Fruit fly (Drosophila melanogaster): ENCODE measurements around the gene CG42237.
A peak's percentile ranks its signal among the peaks of the same experiment; 100 is the strongest.

CG42237 gene

dm6 chrX:13136939-13137697 is 22.2 kb downstream of the CG42237 start:
- TF ChIP-seq CG17806 (tag; optimal IDR thresholded peaks at IDR 0.05) (peak; percentile 15), CG32121 (GFP tag; IDR thresholded peaks at IDR 0.05) (no peak), CG13204 (GFP tag; optimal IDR thresholded peaks at IDR 0.05) (peak; percentile 49), Pif1A (GFP tag; optimal IDR thresholded peaks at IDR 0.05) (peak; percentile 80), Pif1B (GFP tag; optimal IDR thresholded peaks at IDR 0.05) (peak; percentile 83), D1 (tag; optimal IDR thresholded peaks at IDR 0.05) (no peak), Snoo (tag; optimal IDR thresholded peaks at IDR 0.05) (peak; percentile 69), CG12605 (GFP tag; IDR thresholded peaks at IDR 0.05) (no peak), CG15710 (tag; optimal IDR thresholded peaks at IDR 0.05) (peak; percentile 48), fd96Ca (GFP tag; IDR thresholded peaks at IDR 0.05) (peak; percentile 31; the same call in 1 of the 3 replicates), gl (tag; optimal IDR thresholded peaks at IDR 0.05) (peak; percentile 45), CG34367 (tag; optimal IDR thresholded peaks at IDR 0.05) (no peak), CG8301 (tag; optimal IDR thresholded peaks at IDR 0.05) (no peak), CG10348 (GFP tag; IDR thresholded peaks at IDR 0.05) (no peak), EcR (GFP tag; optimal IDR thresholded peaks at IDR 0.05) (peak; percentile 26), CG4496 (GFP tag; IDR thresholded peaks at IDR 0.05) (peak; percentile 68), CG9948 (tag; optimal IDR thresholded peaks at IDR 0.05) (peak; percentile 18), rn (GFP tag; IDR thresholded peaks at IDR 0.05) (0 out of 2 replicates have a peak, but pooled peaks have one; percentile 28), CG14655 (GFP tag; optimal IDR thresholded peaks at IDR 0.05) (peak; percentile 44), CG8159 (tag; optimal IDR thresholded peaks at IDR 0.05) (peak; percentile 55), Ets98B (GFP tag; IDR thresholded peaks at IDR 0.05) (peak; percentile 25; the same call in 1 of the 2 replicates)

- TF ChIP-seq CG4496 (GFP tag; IDR thresholded peaks at IDR 0.05) = peak; percentile 45; the same call in 1 of the 3 replicates
- no peak for TF ChIP-seq CG13204 (GFP tag; optimal IDR thresholded peaks at IDR 0.05)
- peak; percentile 52 for TF ChIP-seq CG14655 (GFP tag; optimal IDR thresholded peaks at IDR 0.05)
- TF ChIP-seq Ets98B (GFP tag; IDR thresholded peaks at IDR 0.05) = peak; percentile 39; the same call in 1 of the 2 replicates
- peak; percentile 47 for TF ChIP-seq CG8301 (tag; optimal IDR thresholded peaks at IDR 0.05)
- no peak for TF ChIP-seq EcR (GFP tag; optimal IDR thresholded peaks at IDR 0.05)
- no peak for TF ChIP-seq Snoo (tag; optimal IDR thresholded peaks at IDR 0.05)
Measured at dm6 chrX:13138887-13139286, 24.0 kb downstream of the CG42237 start, which contains the start of gene CG32645. Gene CG32645, plus strand, starts transcription at chrX:13139199.

dm6 chrX:13143100-13143499 is 28.2 kb downstream of the CG42237 start:
- TF ChIP-seq D1 (tag; optimal IDR thresholded peaks at IDR 0.05) (peak; percentile 62), CG17806 (tag; optimal IDR thresholded peaks at IDR 0.05) (peak; percentile 80), CG4496 (GFP tag; IDR thresholded peaks at IDR 0.05) (peak; percentile 90), CG15710 (tag; optimal IDR thresholded peaks at IDR 0.05) (peak; percentile 74), CG8159 (tag; optimal IDR thresholded peaks at IDR 0.05) (peak; percentile 76), CG32121 (GFP tag; IDR thresholded peaks at IDR 0.05) (peak; percentile 88), CG14655 (GFP tag; optimal IDR thresholded peaks at IDR 0.05) (peak; percentile 80), Snoo (tag; optimal IDR thresholded peaks at IDR 0.05) (peak; percentile 66), Pif1B (GFP tag; optimal IDR thresholded peaks at IDR 0.05) (peak; percentile 79), CG34367 (tag; optimal IDR thresholded peaks at IDR 0.05) (peak; percentile 68), CG12605 (GFP tag; IDR thresholded peaks at IDR 0.05) (peak; percentile 85), CG10348 (GFP tag; IDR thresholded peaks at IDR 0.05) (peak; percentile 36; the same call in 1 of the 2 replicates), rn (GFP tag; IDR thresholded peaks at IDR 0.05) (0 out of 2 replicates have a peak, but pooled peaks have one; percentile 30), CG13204 (GFP tag; optimal IDR thresholded peaks at IDR 0.05) (peak; percentile 21), CG9948 (tag; optimal IDR thresholded peaks at IDR 0.05) (peak; percentile 78), CG8301 (tag; optimal IDR thresholded peaks at IDR 0.05) (peak; percentile 78), fd96Ca (GFP tag; IDR thresholded peaks at IDR 0.05) (peak; percentile 79), Pif1A (GFP tag; optimal IDR thresholded peaks at IDR 0.05) (peak; percentile 79), EcR (GFP tag; optimal IDR thresholded peaks at IDR 0.05) (no peak), Ets98B (GFP tag; IDR thresholded peaks at IDR 0.05) (peak; percentile 85), gl (tag; optimal IDR thresholded peaks at IDR 0.05) (peak; percentile 8)

- TF ChIP-seq CG34367 (tag; optimal IDR thresholded peaks at IDR 0.05) = no peak
- TF ChIP-seq CG14655 (GFP tag; optimal IDR thresholded peaks at IDR 0.05) = no peak
- no peak for TF ChIP-seq CG32121 (GFP tag; IDR thresholded peaks at IDR 0.05)
- TF ChIP-seq Ets98B (GFP tag; IDR thresholded peaks at IDR 0.05) = no peak
- no peak for TF ChIP-seq CG8159 (tag; optimal IDR thresholded peaks at IDR 0.05)
- TF ChIP-seq D1 (tag; optimal IDR thresholded peaks at IDR 0.05) = no peak
- no peak for TF ChIP-seq Pif1A (GFP tag; optimal IDR thresholded peaks at IDR 0.05)
- no peak for TF ChIP-seq CG17806 (tag; optimal IDR thresholded peaks at IDR 0.05)
- TF ChIP-seq rn (GFP tag; IDR thresholded peaks at IDR 0.05) = no peak
- no peak for TF ChIP-seq fd96Ca (GFP tag; IDR thresholded peaks at IDR 0.05)
- TF ChIP-seq CG10348 (GFP tag; IDR thresholded peaks at IDR 0.05) = no peak
- TF ChIP-seq CG15710 (tag; optimal IDR thresholded peaks at IDR 0.05) = no peak
- no peak for TF ChIP-seq CG12605 (GFP tag; IDR thresholded peaks at IDR 0.05)
Measured at dm6 chrX:13145858-13146257, 30.9 kb downstream of the CG42237 start.

- TF ChIP-seq CG4496 (GFP tag; IDR thresholded peaks at IDR 0.05) (peak; percentile 28; the same call in 1 of the 3 replicates), Ets98B (GFP tag; IDR thresholded peaks at IDR 0.05) (peak; percentile 33; the same call in 1 of the 2 replicates), CG12605 (GFP tag; IDR thresholded peaks at IDR 0.05) (0 out of 2 replicates have a peak, but pooled peaks have one; percentile 34), CG13204 (GFP tag; optimal IDR thresholded peaks at IDR 0.05) (no peak)
Measured at dm6 chrX:13149083-13149482, 34.2 kb downstream of the CG42237 start.
